Fruit fly (Drosophila melanogaster): ENCODE results near the gene CG44001.

- TF ChIP-seq psq (optimal IDR thresholded peaks at IDR 0.05) (no peak), EcR (GFP tag; optimal IDR thresholded peaks at IDR 0.05) (no peak), Dll (optimal IDR thresholded peaks at IDR 0.05) (no peak), CG8478 (optimal IDR thresholded peaks at IDR 0.05) (no peak), usp (GFP tag; optimal IDR thresholded peaks at IDR 0.05) (no peak), pan (optimal IDR thresholded peaks at IDR 0.05) (no peak)
Observed at dm6 chr2L:5080225-5080867, 37.3 kb downstream of the CG44001 start.
